Worm (Caenorhabditis elegans): ENCODE data around the gene W04E12.2.

- TF ChIP-seq nhr-11 (tag; optimal IDR thresholded peaks at IDR 0.05) = no peak
- TF ChIP-seq lsy-2 (tag; optimal IDR thresholded peaks at IDR 0.05) = no peak
- no peak for TF ChIP-seq ztf-11 (tag; optimal IDR thresholded peaks at IDR 0.05)
- TF ChIP-seq unc-62 (GFP tag; optimal IDR thresholded peaks at IDR 0.05) = no peak
- TF ChIP-seq ZK546.5 (tag; optimal IDR thresholded peaks at IDR 0.05) = no peak
Measured at ce11 chrV:19738117-19738516, 2.8 kb downstream of the W04E12.2 start, which contains the start of gene fbxa-131.
